Worm (Caenorhabditis elegans) whole organism, L2 larva: ENCODE measurements around the gene C05D11.13.

ENCODE experiments used
- C34F6.9 ChIP-seq: fragments of 150-350 bp; optimal IDR thresholded peaks from 2 replicates; lab custom pipeline; 2014; ENCODE audit warnings: missing biosample characterization, missing genetic modification characterization
- F13H6.1 ChIP-seq: sonication (generic microtip); optimal IDR thresholded peaks from 2 replicates; lab custom pipeline; 2016; ENCODE audit warnings: missing genetic modification characterization, missing compliant biosample characterization
- R02D3.7 ChIP-seq: fragments of 150-350 bp; optimal IDR thresholded peaks from 2 replicates; lab custom pipeline; 2014; ENCODE audit warnings: missing biosample characterization, missing genetic modification characterization
- Y55F3AM.14 ChIP-seq: fragments of 200-800 bp; sonication (Bioruptor generic); optimal IDR thresholded peaks from 2 replicates; lab custom pipeline; 2018; ENCODE audit warnings: mild to moderate bottlenecking, missing genetic modification characterization, missing compliant biosample characterization
- ZK546.5 ChIP-seq: sonication (generic microtip); optimal IDR thresholded peaks from 2 replicates; lab custom pipeline; 2017; ENCODE audit warnings: missing biosample characterization, missing genetic modification characterization
- alr-1 ChIP-seq: fragments of 150-350 bp; optimal IDR thresholded peaks from 2 replicates; lab custom pipeline; 2014; ENCODE audit warnings: missing biosample characterization, missing genetic modification characterization
- aly-2 ChIP-seq: fragments of 150-350 bp; optimal IDR thresholded peaks from 2 replicates; lab custom pipeline; 2014; ENCODE audit warnings: missing biosample characterization, missing genetic modification characterization
- ama-1 ChIP-seq: fragments of 150-350 bp; optimal IDR thresholded peaks from 2 replicates; lab custom pipeline; 2018; ENCODE audit warnings: inconsistent platforms
- crh-2 ChIP-seq: sonication (generic microtip); optimal IDR thresholded peaks from 2 replicates; lab custom pipeline; 2017; ENCODE audit warnings: missing biosample characterization, missing genetic modification characterization
- dmd-4 ChIP-seq: sonication (generic microtip); optimal IDR thresholded peaks from 2 replicates; lab custom pipeline; 2017; ENCODE audit warnings: missing biosample characterization, missing genetic modification characterization
- elt-3 ChIP-seq: sonication (generic microtip); optimal IDR thresholded peaks from 2 replicates; lab custom pipeline; 2017; ENCODE audit warnings: missing biosample characterization, missing genetic modification characterization
- fos-1 ChIP-seq: fragments of 150-350 bp; optimal IDR thresholded peaks from 2 replicates; lab custom pipeline; 2014; ENCODE audit warnings: missing biosample characterization, missing genetic modification characterization
- gmeb-1 ChIP-seq: fragments of 150-350 bp; optimal IDR thresholded peaks from 2 replicates; lab custom pipeline; 2014; ENCODE audit warnings: missing biosample characterization, missing genetic modification characterization
- lin-39 ChIP-seq: fragments of 150-350 bp; optimal IDR thresholded peaks from 2 replicates; lab custom pipeline; 2014; ENCODE audit warnings: missing biosample characterization, missing genetic modification reagents, missing genetic modification characterization
- lsy-2 ChIP-seq, 2 experiments: fragments of 150-350 bp in 1 of 2; sonication (generic microtip) in 1 of 2; optimal IDR thresholded peaks; 2 replicates each; lab custom pipeline; 2014 to 2017; ENCODE audit warnings: missing biosample characterization in 2 of 2, missing genetic modification characterization in 2 of 2
- mab-5 ChIP-seq: fragments of 150-350 bp; optimal IDR thresholded peaks from 2 replicates; lab custom pipeline; 2014; ENCODE audit warnings: missing biosample characterization, missing genetic modification characterization
- mbf-1 ChIP-seq: sonication (generic microtip); optimal IDR thresholded peaks from 2 replicates; lab custom pipeline; 2017; ENCODE audit warnings: missing biosample characterization, missing genetic modification characterization
- mdl-1 ChIP-seq, 2 experiments: fragments of 150-350 bp in 1 of 2; sonication (generic microtip) in 1 of 2; optimal IDR thresholded peaks; 2 replicates each; lab custom pipeline; 2017; ENCODE audit warnings: missing biosample characterization in 2 of 2, missing genetic modification characterization in 2 of 2
- nhr-10 ChIP-seq: sonication (generic microtip); optimal IDR thresholded peaks from 2 replicates; lab custom pipeline; 2017; ENCODE audit warnings: missing biosample characterization, missing genetic modification characterization
- nhr-11 ChIP-seq: fragments of 150-350 bp; optimal IDR thresholded peaks from 2 replicates; lab custom pipeline; 2014; ENCODE audit warnings: missing biosample characterization, missing genetic modification characterization
- nhr-129 ChIP-seq: fragments of 150-350 bp; optimal IDR thresholded peaks from 2 replicates; lab custom pipeline; 2014; ENCODE audit warnings: missing biosample characterization, missing genetic modification characterization
- nhr-21 ChIP-seq: fragments of 150-350 bp; optimal IDR thresholded peaks from 2 replicates; lab custom pipeline; 2014; ENCODE audit warnings: missing biosample characterization, missing genetic modification characterization
- nhr-23 ChIP-seq: fragments of 150-350 bp; optimal IDR thresholded peaks from 2 replicates; lab custom pipeline; 2014; ENCODE audit warnings: missing biosample characterization, missing genetic modification reagents, missing genetic modification characterization
- nhr-25 ChIP-seq: fragments of 150-350 bp; sonication (generic microtip); optimal IDR thresholded peaks from 3 replicates; lab custom pipeline; 2014; ENCODE audit warnings: missing biosample characterization, missing genetic modification characterization
- nhr-6 ChIP-seq: fragments of 150-350 bp; optimal IDR thresholded peaks from 2 replicates; lab custom pipeline; 2014; ENCODE audit warnings: missing biosample characterization, missing genetic modification characterization
- peb-1 ChIP-seq: fragments of 150-350 bp; optimal IDR thresholded peaks from 2 replicates; lab custom pipeline; 2014; ENCODE audit warnings: missing biosample characterization, missing genetic modification characterization
- sem-4 ChIP-seq: fragments of 150-350 bp; optimal IDR thresholded peaks from 2 replicates; lab custom pipeline; 2014; ENCODE audit warnings: missing biosample characterization, missing genetic modification reagents, missing genetic modification characterization
- skn-1 ChIP-seq: sonication (generic microtip); optimal IDR thresholded peaks from 2 replicates; lab custom pipeline; 2017; ENCODE audit warnings: missing biosample characterization, missing genetic modification characterization
- sma-9 ChIP-seq, 2 experiments: fragments of 150-350 bp in 1 of 2; sonication (generic microtip) in 1 of 2; optimal IDR thresholded peaks; 2 replicates each; lab custom pipeline; 2014 to 2016; ENCODE audit warnings: missing genetic modification characterization in 2 of 2, mild to moderate bottlenecking in 1 of 2, missing biosample characterization in 1 of 2, missing compliant biosample characterization in 1 of 2, missing genetic modification reagents in 1 of 2, moderate library complexity in 1 of 2
- snpc-4 ChIP-seq: fragments of 150-350 bp; optimal IDR thresholded peaks from 2 replicates; lab custom pipeline; 2014; ENCODE audit warnings: missing biosample characterization, missing genetic modification characterization
- unc-55 ChIP-seq: fragments of 150-350 bp; sonication (generic microtip); optimal IDR thresholded peaks from 3 replicates; lab custom pipeline; 2014; ENCODE audit warnings: missing biosample characterization, missing genetic modification reagents, missing genetic modification characterization
- unc-62 ChIP-seq: fragments of 150-350 bp; optimal IDR thresholded peaks from 2 replicates; lab custom pipeline; 2014; ENCODE audit warnings: missing biosample characterization, missing genetic modification reagents, missing genetic modification characterization
- zag-1 ChIP-seq: fragments of 150-350 bp; optimal IDR thresholded peaks from 2 replicates; lab custom pipeline; 2014; ENCODE audit warnings: missing biosample characterization, missing genetic modification characterization
- ztf-1 ChIP-seq: fragments of 200-800 bp; sonication (Bioruptor generic); conservative IDR thresholded peaks from 2 replicates; pipeline ENCODE4 v1.3.6; 2022; ENCODE audit warnings: missing genetic modification characterization, missing compliant biosample characterization
- ztf-4 ChIP-seq: fragments of 150-350 bp; optimal IDR thresholded peaks from 2 replicates; lab custom pipeline; 2014; ENCODE audit warnings: missing biosample characterization, missing genetic modification characterization

C05D11.13 gene

ce11 chrIII:6420995-6421404, 23.4 kb downstream of the C05D11.13 start (continued):
- TF ChIP-seq unc-55 (GFP tag; lab: Kevin White, UChicago): peak; percentile 63
- TF ChIP-seq mbf-1: no peak
- TF ChIP-seq zag-1 (tag; lab: Kevin White, UChicago): peak; percentile 47
- TF ChIP-seq, all 48 proteins: peak for 29

DNA sequence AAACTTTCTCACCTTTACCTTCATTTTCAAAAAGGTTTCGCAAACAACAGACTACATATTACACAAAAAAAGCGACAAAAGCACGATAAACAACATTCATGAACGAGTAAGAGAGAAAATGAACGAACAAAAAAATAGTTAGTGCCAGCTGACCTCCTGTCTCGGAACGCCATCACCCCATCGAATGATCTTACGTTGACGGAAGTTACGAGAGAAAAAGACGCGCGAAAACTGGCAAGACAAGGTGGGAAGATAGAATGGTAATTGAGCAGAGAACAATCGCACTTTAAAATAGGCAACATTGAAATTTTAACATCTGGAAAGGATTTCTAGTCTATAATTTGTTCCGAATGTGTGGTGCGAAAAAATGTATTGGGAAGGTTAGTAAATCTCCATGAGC, 24.2 kb downstream of the C05D11.13 start:
- peak; percentile 26 for TF ChIP-seq crh-2 (tag; lab: Kevin White, UChicago)
- TF ChIP-seq nhr-11 (tag; lab: Kevin White, UChicago): no peak
- no peak for TF ChIP-seq ama-1 (lab: Kevin White, UChicago)
- no peak for TF ChIP-seq unc-62
- TF ChIP-seq unc-55 (GFP tag; lab: Kevin White, UChicago): no peak
- TF ChIP-seq ZK546.5 (tag; lab: Kevin White, UChicago): no peak
- TF ChIP-seq dmd-4 (tag; lab: Kevin White, UChicago): no peak
- no peak for TF ChIP-seq nhr-23
- TF ChIP-seq nhr-6: no peak
- no peak for TF ChIP-seq lsy-2 (tag; optimal IDR thresholded peaks at IDR 0.05; lab: Kevin White, UChicago)
- no peak for TF ChIP-seq gmeb-1
- no peak for TF ChIP-seq Y55F3AM.14 (GFP tag; lab: Kevin White, UChicago)
- TF ChIP-seq nhr-10 (tag; lab: Kevin White, UChicago): no peak
- TF ChIP-seq peb-1 (tag; lab: Kevin White, UChicago): no peak
- no peak for TF ChIP-seq nhr-21
- no peak for TF ChIP-seq F13H6.1 (tag; lab: Kevin White, UChicago)
- TF ChIP-seq lin-39 (tag; lab: Kevin White, UChicago): no peak
- TF ChIP-seq ztf-4 (tag; lab: Kevin White, UChicago): no peak
- TF ChIP-seq nhr-25 (tag; lab: Kevin White, UChicago): peak; percentile 18
- no peak for TF ChIP-seq mab-5
- TF ChIP-seq sma-9 (GFP tag; optimal IDR thresholded peaks at IDR 0.05; lab: Kevin White, UChicago): peak; percentile 3
- no peak for TF ChIP-seq sma-9 (tag; optimal IDR thresholded peaks at IDR 0.05; lab: Kevin White, UChicago)
- no peak for TF ChIP-seq elt-3 (tag; lab: Kevin White, UChicago)
- peak in 1 of 2 experiments; percentile 20 for TF ChIP-seq mdl-1 (tag; optimal IDR thresholded peaks at IDR 0.05; lab: Kevin White, UChicago)
- no peak for TF ChIP-seq C34F6.9 (tag; lab: Kevin White, UChicago)
- peak; percentile 11 for TF ChIP-seq nhr-129 (tag; lab: Kevin White, UChicago)
- peak; percentile 2 for TF ChIP-seq fos-1
- no peak for TF ChIP-seq aly-2 (tag; lab: Kevin White, UChicago)
- TF ChIP-seq alr-1 (tag; lab: Kevin White, UChicago): no peak
- no peak for TF ChIP-seq sem-4 (tag; lab: Kevin White, UChicago)
- TF ChIP-seq zag-1 (tag; lab: Kevin White, UChicago): no peak
- TF ChIP-seq skn-1: no peak
- no peak for TF ChIP-seq R02D3.7
- no peak for TF ChIP-seq snpc-4

DNA sequence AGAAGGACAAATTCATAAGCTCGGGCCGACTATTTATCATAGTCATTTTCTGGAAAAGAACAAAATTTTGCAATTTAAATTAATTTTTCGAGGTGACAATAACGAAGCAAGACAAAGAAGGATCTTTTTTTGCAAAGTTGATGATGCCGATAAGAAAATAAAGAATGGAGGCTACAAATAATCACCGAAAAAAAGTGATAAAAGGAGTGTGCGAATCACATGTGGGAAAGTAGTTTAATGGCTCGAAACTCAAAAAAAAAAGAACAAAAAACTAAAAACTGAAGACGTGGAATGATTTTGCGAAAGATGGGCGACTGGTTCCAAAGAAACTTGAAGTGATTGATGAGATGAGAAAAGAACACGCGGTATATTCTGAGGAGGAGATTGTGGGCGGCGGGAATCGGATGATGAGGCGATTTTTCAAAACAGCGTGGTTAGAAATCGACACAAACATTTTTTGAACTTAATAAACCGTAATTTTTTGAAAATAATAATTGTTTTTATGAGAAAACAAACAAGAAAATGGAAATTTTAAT, 24.9 kb downstream of the C05D11.13 start, which contains the start of gene atgl-1:
TSS of gene atgl-1 (minus strand) at position 51 of the 536 bp plus-strand sequence.
- TF ChIP-seq dmd-4 (tag; lab: Kevin White, UChicago): no peak
- peak; percentile 11 for TF ChIP-seq nhr-21
- TF ChIP-seq mdl-1 (tag; optimal IDR thresholded peaks at IDR 0.05; lab: Kevin White, UChicago): peak in 1 of 2 experiments; percentile 19
- peak; percentile 24 for TF ChIP-seq nhr-25 (tag; lab: Kevin White, UChicago)
- TF ChIP-seq fos-1: peak; percentile 17
- TF ChIP-seq crh-2 (tag; lab: Kevin White, UChicago): peak; percentile 4
- no peak for TF ChIP-seq nhr-10 (tag; lab: Kevin White, UChicago)
- TF ChIP-seq ama-1 (lab: Kevin White, UChicago): peak; percentile 48

ce11 chrIII:6418254-6418653, 26.1 kb downstream of the C05D11.13 start:
- no peak for TF ChIP-seq mbf-1
- no peak for TF ChIP-seq gmeb-1
- no peak for TF ChIP-seq snpc-4
- TF ChIP-seq unc-62: no peak
- TF ChIP-seq mdl-1 (tag; optimal IDR thresholded peaks at IDR 0.05; lab: Kevin White, UChicago): no peak
- no peak for TF ChIP-seq ztf-1 (GFP tag; lab: Robert Waterston, UW)
- TF ChIP-seq alr-1 (tag; lab: Kevin White, UChicago): no peak
- TF ChIP-seq unc-55 (GFP tag; lab: Kevin White, UChicago): no peak
